Worm (Caenorhabditis elegans): ENCODE measurements around the gene spr-1.
A peak's percentile ranks its signal among the peaks of the same experiment; 100 is the strongest.

spr-1 gene

ce11 chrV:8130149-8130661 lies 1.1 kb upstream of the spr-1 start, which contains the start of gene snap-1 (continued):
- no peak for TF ChIP-seq zfp-3 (GFP tag; conservative IDR thresholded peaks at IDR 0.05)
- TF ChIP-seq nhr-237 (tag; optimal IDR thresholded peaks at IDR 0.05): no peak

- no peak for TF ChIP-seq ceh-44 (GFP tag; IDR thresholded peaks at IDR 0.05)
Measured at ce11 chrV:8129719-8130118, 567 bp upstream of the spr-1 start.

DNA sequence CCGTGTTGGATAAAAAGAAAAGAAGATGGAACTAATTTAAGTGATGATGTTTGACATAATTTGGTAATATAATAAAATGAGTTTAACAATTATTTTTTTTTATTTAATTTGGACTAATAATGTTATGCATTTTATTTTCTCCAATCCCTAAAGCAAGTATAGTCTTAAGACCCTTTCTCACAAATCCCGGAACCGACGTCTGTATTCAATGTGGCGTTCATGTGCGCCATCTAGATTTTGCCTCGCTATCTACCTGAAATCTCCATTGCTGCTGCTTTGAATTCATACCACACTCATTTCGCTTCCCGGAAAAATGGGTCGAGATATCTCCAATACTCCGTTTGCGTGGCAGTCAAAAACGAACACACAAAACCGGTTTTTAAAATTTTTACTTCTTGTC lies 5.8 kb downstream of the spr-1 start, which contains the start of gene D1014.5:
Gene D1014.5, plus strand, starts transcription at position 301 of the 400 bp plus-strand sequence.
- TF ChIP-seq aha-1 (tag) (peak; percentile 10), gei-8 (GFP tag; optimal IDR thresholded peaks at IDR 0.05) (no peak), Y5F2A.4 (GFP tag; optimal IDR thresholded peaks at IDR 0.05) (no peak)

- TF ChIP-seq nhr-41 (GFP tag; IDR thresholded peaks at IDR 0.05) (no peak), mxl-2 (GFP tag; conservative IDR thresholded peaks at IDR 0.05) (no peak), lin-29 (GFP tag; IDR thresholded peaks at IDR 0.05) (no peak), snpc-4 (tag; optimal IDR thresholded peaks at IDR 0.05) (no peak), lim-7 (GFP tag; IDR thresholded peaks at IDR 0.05) (no peak), Y48G9A.11 (GFP tag; IDR thresholded peaks at IDR 0.05) (no peak), skn-1 (tag; optimal IDR thresholded peaks at IDR 0.05) (no peak), daf-12 (tag; optimal IDR thresholded peaks at IDR 0.05) (no peak), ceh-28 (tag; optimal IDR thresholded peaks at IDR 0.05) (no peak)
Measured at ce11 chrV:8120868-8121267, 8.3 kb downstream of the spr-1 start, which contains the start of gene D1014.6. D1014.6 (plus strand) TSS chrV:8121168.

DNA sequence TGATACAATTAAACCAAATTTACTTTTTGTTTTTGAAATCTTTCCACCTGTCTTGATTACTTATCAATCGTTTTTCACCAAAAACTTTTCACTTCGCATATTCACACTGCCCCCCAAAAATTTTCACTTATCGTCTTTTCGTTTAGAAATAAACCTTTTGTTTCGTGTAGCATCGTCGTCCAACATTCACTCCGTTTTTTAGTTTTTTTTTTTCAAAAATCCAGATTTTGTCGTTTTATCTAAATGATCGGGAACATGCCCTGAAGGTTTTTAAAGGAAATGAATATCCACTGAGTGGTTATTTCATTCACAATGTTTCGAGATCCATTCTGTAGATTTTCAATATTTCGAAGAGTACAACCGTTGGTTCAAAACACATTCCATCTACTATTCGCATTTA lies 11.2 kb downstream of the spr-1 start, which contains the start of gene D1014.7:
Gene D1014.7, plus strand, starts transcription at position 301 of the 400 bp plus-strand sequence.
- no peak for TF ChIP-seq snpc-4 (tag; optimal IDR thresholded peaks at IDR 0.05)
- TF ChIP-seq nhr-10 (tag; optimal IDR thresholded peaks at IDR 0.05): no peak
- no peak for TF ChIP-seq D1046.2 (GFP tag; IDR thresholded peaks at IDR 0.05)
- TF ChIP-seq saeg-2 (GFP tag; IDR thresholded peaks at IDR 0.05): no peak
- TF ChIP-seq F44E2.7 (GFP tag; IDR thresholded peaks at IDR 0.05): no peak
- no peak for TF ChIP-seq nhr-11 (tag; optimal IDR thresholded peaks at IDR 0.05)
- no peak for TF ChIP-seq ceh-62 (tag; optimal IDR thresholded peaks at IDR 0.05)
- TF ChIP-seq duxl-1 (tag; optimal IDR thresholded peaks at IDR 0.05; ENCODE audit: poor library complexity): no peak
- no peak for TF ChIP-seq spr-1 (tag; optimal IDR thresholded peaks at IDR 0.05)
- TF ChIP-seq aha-1 (tag): no peak
- no peak for TF ChIP-seq hif-1 (tag; optimal IDR thresholded peaks at IDR 0.05)
- no peak for TF ChIP-seq gei-8 (GFP tag; optimal IDR thresholded peaks at IDR 0.05)
- no peak for TF ChIP-seq ztf-11 (tag; optimal IDR thresholded peaks at IDR 0.05)
- TF ChIP-seq ama-1 (optimal IDR thresholded peaks at IDR 0.05): no peak
- TF ChIP-seq ceh-44 (GFP tag; IDR thresholded peaks at IDR 0.05): no peak

DNA sequence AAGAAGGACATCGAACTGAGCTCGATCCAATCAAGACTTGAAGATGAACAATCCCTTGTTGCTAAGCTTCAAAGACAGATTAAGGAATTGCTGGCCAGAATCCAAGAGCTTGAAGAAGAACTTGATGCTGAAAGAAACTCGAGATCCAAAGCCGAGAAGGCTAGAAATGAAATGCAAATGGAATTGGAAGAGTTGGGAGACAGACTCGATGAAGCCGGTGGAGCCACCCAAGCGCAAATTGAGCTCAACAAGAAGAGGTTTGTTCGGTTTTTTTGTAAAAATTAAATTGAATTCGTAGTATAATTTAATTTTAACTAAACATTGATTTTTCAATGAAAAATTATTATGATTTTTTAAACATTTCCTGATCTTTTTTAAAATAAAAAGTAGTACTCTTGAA lies 14.6 kb downstream of the spr-1 start:
- TF ChIP-seq nhr-10 (tag; optimal IDR thresholded peaks at IDR 0.05): no peak
- TF ChIP-seq Y105C5A.15 (GFP tag; IDR thresholded peaks at IDR 0.05): no peak
- TF ChIP-seq nhr-11 (tag; optimal IDR thresholded peaks at IDR 0.05): no peak
- peak in 1 of 2 experiments; percentile 93 for TF ChIP-seq unc-62 (GFP tag; optimal IDR thresholded peaks at IDR 0.05 in 1 of 2)
- no peak for TF ChIP-seq unc-62 (tag; optimal IDR thresholded peaks at IDR 0.05)
- no peak for TF ChIP-seq Y5F2A.4 (GFP tag; optimal IDR thresholded peaks at IDR 0.05)

DNA sequence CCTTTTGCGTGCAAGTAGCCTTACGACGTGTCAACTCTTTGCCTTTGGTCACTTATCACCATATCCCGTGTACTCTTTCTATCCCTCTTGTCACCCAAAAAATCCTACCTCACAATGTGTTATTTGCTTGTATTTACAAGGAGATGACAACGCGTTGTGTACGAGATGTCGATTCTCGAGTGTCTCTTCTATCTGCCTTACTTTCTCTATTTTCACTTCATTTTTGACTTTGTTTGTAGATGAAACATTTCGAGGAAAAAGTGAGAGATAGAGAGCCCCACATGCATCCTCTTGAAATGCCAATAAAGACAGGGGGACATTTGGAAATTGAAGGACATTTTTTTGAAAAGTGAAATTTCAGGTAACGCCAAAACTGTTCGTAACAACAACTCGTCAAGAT lies 18.3 kb downstream of the spr-1 start:
- no peak for TF ChIP-seq hmg-1.1 (GFP tag; IDR thresholded peaks at IDR 0.05)
- no peak for TF ChIP-seq mes-2 (tag; optimal IDR thresholded peaks at IDR 0.05; ENCODE audit: poor library complexity, severe bottlenecking)
- TF ChIP-seq tra-1 (GFP tag; IDR thresholded peaks at IDR 0.05): no peak
- TF ChIP-seq snpc-1.2 (GFP tag; IDR thresholded peaks at IDR 0.05): no peak
- no peak for TF ChIP-seq daf-8 (GFP tag; IDR thresholded peaks at IDR 0.05)
- TF ChIP-seq saeg-2 (GFP tag; IDR thresholded peaks at IDR 0.05): no peak
- TF ChIP-seq ceh-20 (GFP tag; IDR thresholded peaks at IDR 0.05): no peak
- TF ChIP-seq unc-62 (GFP tag; optimal IDR thresholded peaks at IDR 0.05 in 1 of 2): no peak
- no peak for TF ChIP-seq unc-62 (tag; optimal IDR thresholded peaks at IDR 0.05)
- no peak for TF ChIP-seq zfp-3 (GFP tag; conservative IDR thresholded peaks at IDR 0.05)
- no peak for TF ChIP-seq Y5F2A.4 (GFP tag; optimal IDR thresholded peaks at IDR 0.05)
- no peak for TF ChIP-seq F37D6.2 (tag; optimal IDR thresholded peaks at IDR 0.05)
- TF ChIP-seq lin-38 (GFP tag; IDR thresholded peaks at IDR 0.05): no peak
- no peak for TF ChIP-seq ceh-32 (tag; optimal IDR thresholded peaks at IDR 0.05; ENCODE audit: poor library complexity)
